Worm (Caenorhabditis elegans) whole organism, L3 larva: ENCODE data around the gene smi-1.

Source experiments
- egl-5 ChIP-seq: fragments of 150-350 bp; optimal IDR thresholded peaks from 2 replicates; lab custom pipeline; 2017; ENCODE audit warnings: missing biosample characterization, missing genetic modification reagents, missing genetic modification characterization, inconsistent platforms
- lin-15B ChIP-seq: fragments of 150-350 bp; optimal IDR thresholded peaks from 2 replicates; lab custom pipeline; 2014; ENCODE audit warnings: missing biosample characterization, missing genetic modification characterization
- nhr-23 ChIP-seq: fragments of 150-350 bp; optimal IDR thresholded peaks from 2 replicates; lab custom pipeline; 2014; ENCODE audit warnings: missing biosample characterization, missing genetic modification reagents, missing genetic modification characterization
- nhr-76 ChIP-seq: fragments of 150-350 bp; sonication (generic microtip); optimal IDR thresholded peaks from 5 replicates; lab custom pipeline; 2014; ENCODE audit warnings: missing biosample characterization, missing genetic modification characterization
- nhr-77 ChIP-seq: fragments of 150-350 bp; optimal IDR thresholded peaks from 2 replicates; lab custom pipeline; 2014; ENCODE audit warnings: missing biosample characterization, missing genetic modification characterization
- pha-4 ChIP-seq: fragments of 150-350 bp; optimal IDR thresholded peaks from 2 replicates; lab custom pipeline; 2014; ENCODE audit warnings: missing biosample characterization, missing genetic modification reagents, missing genetic modification characterization
- pqm-1 ChIP-seq: fragments of 150-350 bp; optimal IDR thresholded peaks from 2 replicates; lab custom pipeline; 2017; ENCODE audit warnings: missing biosample characterization, missing genetic modification characterization, inconsistent platforms
- sea-2 ChIP-seq: fragments of 150-350 bp; sonication (generic microtip); optimal IDR thresholded peaks from 4 replicates; lab custom pipeline; 2014; ENCODE audit warnings: missing biosample characterization, missing genetic modification reagents, missing genetic modification characterization
- ztf-11 ChIP-seq: fragments of 150-350 bp; optimal IDR thresholded peaks from 2 replicates; lab custom pipeline; 2014; ENCODE audit warnings: missing biosample characterization, missing genetic modification characterization

DNA sequence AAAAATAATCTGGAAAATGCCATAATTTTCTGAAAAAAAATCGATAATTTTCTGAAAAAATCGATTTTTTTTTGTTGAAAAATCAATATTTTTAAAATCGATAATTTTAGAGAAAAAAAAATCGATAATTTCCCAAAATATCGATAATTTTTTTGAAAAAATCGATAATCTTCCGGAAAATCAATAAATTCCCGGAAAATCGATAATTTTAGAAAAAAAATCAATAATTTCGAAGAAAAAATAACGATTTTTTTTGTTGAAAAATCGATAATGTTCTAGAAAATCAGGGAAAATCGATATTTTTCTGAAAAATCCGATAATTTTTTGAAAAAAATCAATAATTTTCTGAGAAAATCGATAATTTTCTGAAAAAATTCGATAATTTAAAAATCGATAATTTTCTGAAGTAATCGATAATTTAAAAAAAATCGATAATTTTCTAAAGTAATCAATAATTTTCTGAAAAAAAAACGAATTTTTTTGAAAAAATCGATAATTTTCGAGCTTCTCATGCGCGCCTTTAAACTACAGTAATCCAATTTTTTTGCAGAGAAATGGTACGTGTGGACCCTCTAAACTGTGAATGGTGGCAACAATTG lies 1.8 kb upstream of the smi-1 start:
- TF ChIP-seq nhr-23 (no peak), pqm-1 (tag; lab: Kevin White, UChicago) (no peak), lin-15B (tag; lab: Kevin White, UChicago) (no peak), ztf-11 (tag; lab: Kevin White, UChicago) (no peak), nhr-77 (no peak), egl-5 (tag; lab: Kevin White, UChicago) (no peak), nhr-76 (tag; lab: Kevin White, UChicago) (no peak), pha-4 (tag; lab: Kevin White, UChicago) (no peak), sea-2 (GFP tag; lab: Kevin White, UChicago) (no peak)
